Worm (Caenorhabditis elegans) whole organism, early embryonic: Measurements from ENCODE around the gene R13H4.5.

ENCODE experiments used
- B0310.2 ChIP-seq: sonication (generic microtip); optimal IDR thresholded peaks from 2 replicates; lab custom pipeline; 2016; ENCODE audit warnings: mild to moderate bottlenecking, missing genetic modification characterization, missing compliant biosample characterization
- F13C5.2 ChIP-seq: sonication (generic microtip); optimal IDR thresholded peaks from 2 replicates; lab custom pipeline; 2017; ENCODE audit warnings: mild to moderate bottlenecking, missing genetic modification characterization, inconsistent platforms, missing compliant biosample characterization
- aly-1 ChIP-seq: sonication (generic microtip); optimal IDR thresholded peaks from 2 replicates; lab custom pipeline; 2016; ENCODE audit warnings: missing genetic modification characterization, missing compliant biosample characterization
- ama-1 ChIP-seq: fragments of 150-350 bp; optimal IDR thresholded peaks from 2 replicates; lab custom pipeline; 2014
- ceh-13 ChIP-seq: fragments of 200-800 bp; sonication (Bioruptor generic); optimal IDR thresholded peaks from 2 replicates; lab custom pipeline; 2018; ENCODE audit warnings: mild to moderate bottlenecking, missing genetic modification characterization, missing compliant biosample characterization
- ceh-36 ChIP-seq: sonication (generic microtip); optimal IDR thresholded peaks from 2 replicates; lab custom pipeline; 2016; ENCODE audit warnings: missing genetic modification characterization, inconsistent platforms, missing compliant biosample characterization
- ets-7 ChIP-seq: sonication (generic microtip); optimal IDR thresholded peaks from 2 replicates; lab custom pipeline; 2016; ENCODE audit warnings: missing genotype, missing genetic modification characterization, missing compliant biosample characterization
- flt-1 ChIP-seq: fragments of 200-800 bp; sonication (Bioruptor generic); IDR thresholded peaks from 2 replicates; pipeline ENCODE4 v1.3.6; 2022; ENCODE audit warnings: missing genetic modification characterization, missing compliant biosample characterization
- hmbx-1 ChIP-seq: sonication (generic microtip); optimal IDR thresholded peaks from 2 replicates; lab custom pipeline; 2016; ENCODE audit warnings: mild to moderate bottlenecking, missing genetic modification characterization, missing compliant biosample characterization
- hmg-4 ChIP-seq: fragments of 200-800 bp; sonication (Bioruptor generic); optimal IDR thresholded peaks from 2 replicates; lab custom pipeline; 2018; ENCODE audit warnings: mild to moderate bottlenecking, missing genetic modification characterization, missing compliant biosample characterization
- hnd-1 ChIP-seq: sonication (generic microtip); optimal IDR thresholded peaks from 2 replicates; lab custom pipeline; 2016; ENCODE audit warnings: missing genetic modification characterization, missing compliant biosample characterization
- pes-1 ChIP-seq: fragments of 200-800 bp; sonication (Bioruptor generic); IDR thresholded peaks from 2 replicates; pipeline ENCODE4 v1.3.6; 2022; ENCODE audit warnings: missing genetic modification reagents, missing genetic modification characterization, missing compliant biosample characterization
- scrt-1 ChIP-seq: fragments of 200-800 bp; sonication (Bioruptor generic); IDR thresholded peaks from 2 replicates; pipeline ENCODE4 v1.3.6; 2022; ENCODE audit warnings: missing genetic modification characterization, missing compliant biosample characterization
- sea-1 ChIP-seq: fragments of 200-800 bp; sonication (Bioruptor generic); conservative IDR thresholded peaks from 2 replicates; pipeline ENCODE4 v1.3.6; 2022; ENCODE audit warnings: missing genetic modification characterization, missing compliant biosample characterization
- tbx-11 ChIP-seq: fragments of 200-800 bp; sonication (Bioruptor generic); IDR thresholded peaks from 2 replicates; pipeline ENCODE4 v1.3.6; 2022; ENCODE audit warnings: missing genetic modification characterization, missing compliant biosample characterization
- tbx-37 ChIP-seq: fragments of 200-800 bp; sonication (Bioruptor generic); conservative IDR thresholded peaks from 2 replicates; pipeline ENCODE4 v1.3.6; 2022; ENCODE audit warnings: missing genetic modification reagents, missing genetic modification characterization, missing compliant biosample characterization
- tra-4 ChIP-seq: sonication (generic microtip); optimal IDR thresholded peaks from 2 replicates; lab custom pipeline; 2017; ENCODE audit warnings: missing genetic modification characterization, missing compliant biosample characterization

R13H4.5 gene

ce11 chrV:11839220-11839619, 21.3 kb upstream of the R13H4.5 start, which contains the start of gene idpb-5:
Gene idpb-5 (plus strand): TSS chrV:11839520.
- TF ChIP-seq ceh-13 (GFP tag; lab: Kevin White, UChicago) (no peak), ceh-36 (tag; lab: Kevin White, UChicago) (no peak), hmbx-1 (tag; lab: Kevin White, UChicago) (no peak), hnd-1 (no peak), F13C5.2 (no peak), pes-1 (no peak), ama-1 (lab: Kevin White, UChicago) (no peak), hmg-4 (GFP tag; lab: Kevin White, UChicago) (no peak)

- TF ChIP-seq tbx-11 (no peak), ceh-36 (tag; lab: Kevin White, UChicago) (no peak), ceh-13 (GFP tag; lab: Kevin White, UChicago) (no peak), hnd-1 (no peak), sea-1 (no peak), hmg-4 (GFP tag; lab: Kevin White, UChicago) (no peak), flt-1 (GFP tag; lab: Robert Waterston, UW) (no peak), tra-4 (tag; lab: Kevin White, UChicago) (no peak), B0310.2 (tag; lab: Kevin White, UChicago) (no peak), F13C5.2 (no peak), hmbx-1 (tag; lab: Kevin White, UChicago) (no peak), ama-1 (lab: Kevin White, UChicago) (no peak), aly-1 (tag; lab: Kevin White, UChicago) (no peak), pes-1 (no peak)
These were observed 16.7 kb upstream of the R13H4.5 start, which contains the start of gene nphp-4 for ce11 chrV:11843678-11844366. Gene nphp-4 (minus strand): TSS chrV:11843728.

ce11 chrV:11844828-11845227, 15.6 kb upstream of the R13H4.5 start:
- TF ChIP-seq sea-1 (no peak), ceh-36 (tag; lab: Kevin White, UChicago) (no peak), hnd-1 (no peak), B0310.2 (tag; lab: Kevin White, UChicago) (no peak), F13C5.2 (peak; percentile 27), hmg-4 (GFP tag; lab: Kevin White, UChicago) (peak; percentile 84), tbx-11 (no peak), ets-7 (peak; percentile 47), hmbx-1 (tag; lab: Kevin White, UChicago) (no peak), tra-4 (tag; lab: Kevin White, UChicago) (no peak), ceh-13 (GFP tag; lab: Kevin White, UChicago) (no peak), pes-1 (no peak), ama-1 (lab: Kevin White, UChicago) (no peak), tbx-37 (GFP tag; lab: Robert Waterston, UW) (no peak), scrt-1 (GFP tag; lab: Robert Waterston, UW) (no peak), flt-1 (GFP tag; lab: Robert Waterston, UW) (0 out of 2 replicates have a peak, but pooled peaks have one; percentile 34), aly-1 (tag; lab: Kevin White, UChicago) (peak; percentile 74)

- TF ChIP-seq tbx-11: no peak
- TF ChIP-seq B0310.2 (tag; lab: Kevin White, UChicago): no peak
- TF ChIP-seq hnd-1: no peak
- no peak for TF ChIP-seq F13C5.2
- no peak for TF ChIP-seq scrt-1 (GFP tag; lab: Robert Waterston, UW)
- no peak for TF ChIP-seq ets-7
- no peak for TF ChIP-seq pes-1
- TF ChIP-seq tbx-37 (GFP tag; lab: Robert Waterston, UW): no peak
- no peak for TF ChIP-seq ama-1 (lab: Kevin White, UChicago)
- no peak for TF ChIP-seq aly-1 (tag; lab: Kevin White, UChicago)
- TF ChIP-seq hmg-4 (GFP tag; lab: Kevin White, UChicago): no peak
- TF ChIP-seq ceh-13 (GFP tag; lab: Kevin White, UChicago): no peak
- TF ChIP-seq sea-1: no peak
- no peak for TF ChIP-seq hmbx-1 (tag; lab: Kevin White, UChicago)
- no peak for TF ChIP-seq tra-4 (tag; lab: Kevin White, UChicago)
- no peak for TF ChIP-seq ceh-36 (tag; lab: Kevin White, UChicago)
These were observed 15.0 kb upstream of the R13H4.5 start, which contains the start of gene hmp-1 for ce11 chrV:11845492-11845891. Gene hmp-1 (plus strand): TSS chrV:11845871.

- TF ChIP-seq ceh-36 (tag; lab: Kevin White, UChicago): no peak
- TF ChIP-seq tra-4 (tag; lab: Kevin White, UChicago): no peak
- no peak for TF ChIP-seq ceh-13 (GFP tag; lab: Kevin White, UChicago)
- TF ChIP-seq aly-1 (tag; lab: Kevin White, UChicago): no peak
- TF ChIP-seq F13C5.2: no peak
- no peak for TF ChIP-seq ama-1 (lab: Kevin White, UChicago)
These were observed 13.5 kb upstream of the R13H4.5 start for ce11 chrV:11846969-11847368.

- no peak for TF ChIP-seq tbx-11
These were observed 11.1 kb upstream of the R13H4.5 start for ce11 chrV:11849408-11849807.

- TF ChIP-seq aly-1 (tag; lab: Kevin White, UChicago): no peak
- no peak for TF ChIP-seq sea-1
- no peak for TF ChIP-seq ama-1 (lab: Kevin White, UChicago)
These were observed 8.2 kb upstream of the R13H4.5 start for ce11 chrV:11852305-11852704.

- TF ChIP-seq ets-7: no peak
These were observed 6.8 kb upstream of the R13H4.5 start for ce11 chrV:11853723-11854122.
